Worm (Caenorhabditis elegans) whole organism, early embryonic: ENCODE results near the gene C43G2.3.

Experiments
- B0310.2 ChIP-seq: sonication (generic microtip); optimal IDR thresholded peaks from 2 replicates; lab custom pipeline; 2016; ENCODE audit warnings: mild to moderate bottlenecking, missing genetic modification characterization, missing compliant biosample characterization
- F13C5.2 ChIP-seq: sonication (generic microtip); optimal IDR thresholded peaks from 2 replicates; lab custom pipeline; 2017; ENCODE audit warnings: mild to moderate bottlenecking, missing genetic modification characterization, inconsistent platforms, missing compliant biosample characterization
- aly-1 ChIP-seq: sonication (generic microtip); optimal IDR thresholded peaks from 2 replicates; lab custom pipeline; 2016; ENCODE audit warnings: missing genetic modification characterization, missing compliant biosample characterization
- ama-1 ChIP-seq: fragments of 150-350 bp; optimal IDR thresholded peaks from 2 replicates; lab custom pipeline; 2014
- ceh-13 ChIP-seq: fragments of 200-800 bp; sonication (Bioruptor generic); optimal IDR thresholded peaks from 2 replicates; lab custom pipeline; 2018; ENCODE audit warnings: mild to moderate bottlenecking, missing genetic modification characterization, missing compliant biosample characterization
- ceh-36 ChIP-seq: sonication (generic microtip); optimal IDR thresholded peaks from 2 replicates; lab custom pipeline; 2016; ENCODE audit warnings: missing genetic modification characterization, inconsistent platforms, missing compliant biosample characterization
- ets-7 ChIP-seq: sonication (generic microtip); optimal IDR thresholded peaks from 2 replicates; lab custom pipeline; 2016; ENCODE audit warnings: missing genotype, missing genetic modification characterization, missing compliant biosample characterization
- flt-1 ChIP-seq: fragments of 200-800 bp; sonication (Bioruptor generic); IDR thresholded peaks from 2 replicates; pipeline ENCODE4 v1.3.6; 2022; ENCODE audit warnings: missing genetic modification characterization, missing compliant biosample characterization
- hmbx-1 ChIP-seq: sonication (generic microtip); optimal IDR thresholded peaks from 2 replicates; lab custom pipeline; 2016; ENCODE audit warnings: mild to moderate bottlenecking, missing genetic modification characterization, missing compliant biosample characterization
- hmg-4 ChIP-seq: fragments of 200-800 bp; sonication (Bioruptor generic); optimal IDR thresholded peaks from 2 replicates; lab custom pipeline; 2018; ENCODE audit warnings: mild to moderate bottlenecking, missing genetic modification characterization, missing compliant biosample characterization
- hnd-1 ChIP-seq: sonication (generic microtip); optimal IDR thresholded peaks from 2 replicates; lab custom pipeline; 2016; ENCODE audit warnings: missing genetic modification characterization, missing compliant biosample characterization
- pes-1 ChIP-seq: fragments of 200-800 bp; sonication (Bioruptor generic); IDR thresholded peaks from 2 replicates; pipeline ENCODE4 v1.3.6; 2022; ENCODE audit warnings: missing genetic modification reagents, missing genetic modification characterization, missing compliant biosample characterization
- scrt-1 ChIP-seq: fragments of 200-800 bp; sonication (Bioruptor generic); IDR thresholded peaks from 2 replicates; pipeline ENCODE4 v1.3.6; 2022; ENCODE audit warnings: missing genetic modification characterization, missing compliant biosample characterization
- sea-1 ChIP-seq: fragments of 200-800 bp; sonication (Bioruptor generic); conservative IDR thresholded peaks from 2 replicates; pipeline ENCODE4 v1.3.6; 2022; ENCODE audit warnings: missing genetic modification characterization, missing compliant biosample characterization
- tbx-11 ChIP-seq: fragments of 200-800 bp; sonication (Bioruptor generic); IDR thresholded peaks from 2 replicates; pipeline ENCODE4 v1.3.6; 2022; ENCODE audit warnings: missing genetic modification characterization, missing compliant biosample characterization
- tbx-37 ChIP-seq: fragments of 200-800 bp; sonication (Bioruptor generic); conservative IDR thresholded peaks from 2 replicates; pipeline ENCODE4 v1.3.6; 2022; ENCODE audit warnings: missing genetic modification reagents, missing genetic modification characterization, missing compliant biosample characterization
- tra-4 ChIP-seq: sonication (generic microtip); optimal IDR thresholded peaks from 2 replicates; lab custom pipeline; 2017; ENCODE audit warnings: missing genetic modification characterization, missing compliant biosample characterization

The C43G2.3 gene

ce11 chrIV:6560434-6560833 is 17.6 kb upstream of the C43G2.3 start, which contains the start of gene best-9:
Gene best-9 (plus strand): TSS chrIV:6560734.
- TF ChIP-seq hnd-1 (tag; lab: Kevin White, UChicago) (no peak), tbx-11 (GFP tag; lab: Robert Waterston, UW) (no peak), ceh-36 (tag; lab: Kevin White, UChicago) (no peak), tbx-37 (no peak), tra-4 (no peak), pes-1 (no peak), B0310.2 (tag; lab: Kevin White, UChicago) (no peak), scrt-1 (GFP tag; lab: Robert Waterston, UW) (no peak), sea-1 (GFP tag; lab: Robert Waterston, UW) (no peak), hmg-4 (GFP tag; lab: Kevin White, UChicago) (no peak), ama-1 (no peak), flt-1 (GFP tag; lab: Robert Waterston, UW) (no peak), ets-7 (no peak)

- TF ChIP-seq ets-7 (no peak), ama-1 (no peak), scrt-1 (GFP tag; lab: Robert Waterston, UW) (no peak)
Measured at ce11 chrIV:6562039-6562438, 16.0 kb upstream of the C43G2.3 start.

DNA sequence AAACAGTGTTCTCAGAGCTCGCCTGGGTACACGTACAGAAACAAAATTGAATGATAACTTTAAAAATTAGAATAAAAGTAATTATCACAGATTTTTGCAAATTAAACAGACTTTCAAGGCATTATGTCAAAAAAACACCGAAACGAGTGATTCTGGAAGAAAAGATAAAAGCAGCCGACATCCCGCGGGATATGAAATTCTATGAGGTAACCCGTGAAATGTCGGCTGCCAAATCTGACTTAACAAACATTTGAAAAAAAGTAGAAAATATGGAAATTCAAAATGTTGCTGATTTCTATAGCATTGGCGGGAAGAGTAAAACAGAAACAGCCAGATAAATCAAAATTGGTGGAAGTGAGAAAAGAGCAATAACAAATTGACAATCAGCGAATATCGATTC is 12.4 kb upstream of the C43G2.3 start:
- TF ChIP-seq scrt-1 (GFP tag; lab: Robert Waterston, UW) (no peak), flt-1 (GFP tag; lab: Robert Waterston, UW) (no peak), F13C5.2 (tag; lab: Kevin White, UChicago) (no peak), sea-1 (GFP tag; lab: Robert Waterston, UW) (no peak), hmg-4 (GFP tag; lab: Kevin White, UChicago) (no peak), hnd-1 (tag; lab: Kevin White, UChicago) (no peak), aly-1 (tag; lab: Kevin White, UChicago) (no peak), ceh-36 (tag; lab: Kevin White, UChicago) (no peak), tbx-11 (GFP tag; lab: Robert Waterston, UW) (no peak), B0310.2 (tag; lab: Kevin White, UChicago) (no peak), pes-1 (no peak), ama-1 (no peak)

DNA sequence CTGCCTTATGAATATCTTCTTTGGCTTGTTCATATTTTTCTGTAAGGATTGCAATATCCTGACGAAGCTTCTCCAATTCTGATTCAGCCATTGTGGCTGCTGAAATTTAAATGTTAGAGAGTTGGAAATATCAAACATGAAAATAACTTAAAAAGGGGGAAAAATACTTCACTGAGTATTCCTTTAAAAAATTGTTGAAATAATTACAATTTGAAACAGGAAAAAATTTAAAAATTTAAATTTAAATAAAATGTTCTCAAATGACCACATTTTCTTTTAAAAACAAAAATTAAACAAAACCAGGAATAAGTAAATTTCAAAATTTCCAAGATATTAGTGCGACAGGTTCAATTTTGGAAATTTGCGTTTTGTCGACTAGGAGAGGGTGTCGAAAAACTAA is 5.8 kb upstream of the C43G2.3 start, which contains the start of gene bicd-1:
bicd-1 (minus strand) TSS at position 101 of the 400 bp plus-strand sequence.
- no peak for TF ChIP-seq tbx-37
- no peak for TF ChIP-seq sea-1 (GFP tag; lab: Robert Waterston, UW)
- TF ChIP-seq B0310.2 (tag; lab: Kevin White, UChicago): no peak
- TF ChIP-seq pes-1: no peak
- no peak for TF ChIP-seq ama-1
- TF ChIP-seq flt-1 (GFP tag; lab: Robert Waterston, UW): no peak
- TF ChIP-seq ceh-13: no peak
- TF ChIP-seq hmg-4 (GFP tag; lab: Kevin White, UChicago): no peak
- no peak for TF ChIP-seq ceh-36 (tag; lab: Kevin White, UChicago)
- TF ChIP-seq aly-1 (tag; lab: Kevin White, UChicago): no peak
- no peak for TF ChIP-seq hnd-1 (tag; lab: Kevin White, UChicago)
- no peak for TF ChIP-seq scrt-1 (GFP tag; lab: Robert Waterston, UW)
- TF ChIP-seq tra-4: no peak
- no peak for TF ChIP-seq ets-7
- TF ChIP-seq hmbx-1: no peak
- TF ChIP-seq F13C5.2 (tag; lab: Kevin White, UChicago): no peak
- TF ChIP-seq tbx-11 (GFP tag; lab: Robert Waterston, UW): no peak

DNA sequence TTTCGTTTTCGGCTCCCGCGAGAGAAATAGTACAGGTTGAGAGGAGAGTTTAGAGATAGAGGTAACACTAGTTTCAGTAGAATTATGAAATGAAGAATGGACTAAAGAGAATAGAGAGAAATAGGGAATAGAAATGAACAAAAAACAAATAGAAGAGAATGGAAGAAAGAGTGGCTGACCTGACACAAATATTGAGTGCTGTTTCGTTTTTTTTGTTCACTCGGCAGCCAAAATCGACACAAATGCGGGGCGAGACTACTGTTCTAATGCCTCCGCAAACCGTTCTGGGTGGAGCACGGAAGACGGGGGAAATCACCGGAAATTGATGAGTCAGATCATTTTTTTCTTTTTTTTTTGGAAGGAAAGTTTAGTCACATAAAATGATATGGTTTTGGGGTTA is 5.4 kb upstream of the C43G2.3 start:
- no peak for TF ChIP-seq scrt-1 (GFP tag; lab: Robert Waterston, UW)
- TF ChIP-seq ceh-36 (tag; lab: Kevin White, UChicago): no peak
- no peak for TF ChIP-seq flt-1 (GFP tag; lab: Robert Waterston, UW)
- TF ChIP-seq hnd-1 (tag; lab: Kevin White, UChicago): no peak
- no peak for TF ChIP-seq tbx-11 (GFP tag; lab: Robert Waterston, UW)
- no peak for TF ChIP-seq sea-1 (GFP tag; lab: Robert Waterston, UW)
- TF ChIP-seq ceh-13: no peak
- no peak for TF ChIP-seq B0310.2 (tag; lab: Kevin White, UChicago)
- TF ChIP-seq pes-1: no peak
- TF ChIP-seq ets-7: no peak
- no peak for TF ChIP-seq aly-1 (tag; lab: Kevin White, UChicago)
- TF ChIP-seq hmbx-1: no peak
- TF ChIP-seq ama-1: no peak
- no peak for TF ChIP-seq tra-4
- no peak for TF ChIP-seq F13C5.2 (tag; lab: Kevin White, UChicago)
- no peak for TF ChIP-seq tbx-37

ce11 chrIV:6574343-6574742 is 3.7 kb upstream of the C43G2.3 start:
- TF ChIP-seq B0310.2 (tag; lab: Kevin White, UChicago) (no peak), tbx-37 (no peak), tbx-11 (GFP tag; lab: Robert Waterston, UW) (no peak), scrt-1 (GFP tag; lab: Robert Waterston, UW) (no peak), flt-1 (GFP tag; lab: Robert Waterston, UW) (no peak), tra-4 (no peak), hmg-4 (GFP tag; lab: Kevin White, UChicago) (no peak), sea-1 (GFP tag; lab: Robert Waterston, UW) (no peak), ceh-36 (tag; lab: Kevin White, UChicago) (no peak), ceh-13 (no peak), hmbx-1 (no peak), ama-1 (no peak), ets-7 (no peak), pes-1 (no peak), F13C5.2 (tag; lab: Kevin White, UChicago) (no peak)

DNA sequence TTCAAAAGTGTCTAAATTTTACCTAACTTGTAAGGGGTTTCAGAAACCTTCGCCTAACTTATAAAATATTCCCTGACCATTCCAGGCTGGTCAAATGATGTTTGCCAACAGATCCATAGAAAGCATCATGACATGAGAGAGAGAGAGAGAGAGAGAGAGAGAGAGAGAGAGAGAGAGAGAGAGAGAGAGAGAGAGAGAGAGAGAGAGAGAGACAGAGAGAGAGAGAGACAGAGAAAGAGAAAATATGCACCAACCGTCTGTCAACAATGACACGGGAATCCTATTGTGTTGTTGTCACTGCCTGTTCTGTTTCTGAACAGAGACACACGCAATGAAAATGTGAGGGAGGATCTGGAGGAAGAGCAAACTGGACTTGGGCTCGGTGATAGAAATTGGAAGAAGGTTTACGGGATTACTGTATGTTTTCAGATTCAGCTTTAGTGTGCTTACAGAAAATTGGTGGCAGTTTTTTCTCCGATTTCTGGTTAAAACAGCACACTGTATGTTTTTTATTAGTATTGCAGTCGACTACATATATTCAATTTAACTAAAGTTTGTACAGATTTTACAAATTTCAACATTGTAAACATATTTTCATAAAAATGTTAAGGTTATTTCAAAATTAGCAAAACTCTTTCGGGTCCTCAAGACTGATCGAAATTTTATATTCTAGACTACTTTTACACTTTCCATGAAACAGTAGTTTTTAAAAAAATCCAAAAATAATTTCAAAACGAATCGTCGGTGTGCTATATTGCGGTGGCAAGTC is 1.9 kb upstream of the C43G2.3 start:
- TF ChIP-seq F13C5.2 (tag; lab: Kevin White, UChicago) (no peak), flt-1 (GFP tag; lab: Robert Waterston, UW) (no peak), scrt-1 (GFP tag; lab: Robert Waterston, UW) (no peak), hnd-1 (tag; lab: Kevin White, UChicago) (no peak), ets-7 (no peak), tra-4 (no peak), pes-1 (no peak)
